Fruit fly (Drosophila melanogaster): Measurements from ENCODE around the gene CG14105.

Gene CG14105

dm6 chr3L:13426573-13426972 lies at the start of gene CG14105:
CG14105 (minus strand) TSS chr3L:13426673.
- no peak for TF ChIP-seq psq (optimal IDR thresholded peaks at IDR 0.05)
- no peak for TF ChIP-seq pan (optimal IDR thresholded peaks at IDR 0.05)
- TF ChIP-seq usp (GFP tag; optimal IDR thresholded peaks at IDR 0.05), result no peak
- TF ChIP-seq EcR (GFP tag; optimal IDR thresholded peaks at IDR 0.05), result no peak
- TF ChIP-seq CG8478 (optimal IDR thresholded peaks at IDR 0.05), result no peak
- no peak for TF ChIP-seq Dll (optimal IDR thresholded peaks at IDR 0.05)

dm6 chr3L:13476070-13476469 lies 49.6 kb upstream of the CG14105 start:
- TF ChIP-seq usp (GFP tag; optimal IDR thresholded peaks at IDR 0.05), result no peak
- no peak for TF ChIP-seq psq (optimal IDR thresholded peaks at IDR 0.05)
- no peak for TF ChIP-seq CG8478 (optimal IDR thresholded peaks at IDR 0.05)
- TF ChIP-seq Dll (optimal IDR thresholded peaks at IDR 0.05), result no peak
- no peak for TF ChIP-seq pan (optimal IDR thresholded peaks at IDR 0.05)
- TF ChIP-seq EcR (GFP tag; optimal IDR thresholded peaks at IDR 0.05), result no peak

dm6 chr3L:13474607-13475006 lies 48.1 kb upstream of the CG14105 start, which contains the start of gene CG10089:
CG10089 (minus strand) TSS chr3L:13474787.
- TF ChIP-seq pan (optimal IDR thresholded peaks at IDR 0.05) (no peak), usp (GFP tag; optimal IDR thresholded peaks at IDR 0.05) (no peak), CG8478 (optimal IDR thresholded peaks at IDR 0.05) (no peak), EcR (GFP tag; optimal IDR thresholded peaks at IDR 0.05) (no peak), psq (optimal IDR thresholded peaks at IDR 0.05) (no peak), Dll (optimal IDR thresholded peaks at IDR 0.05) (no peak)

dm6 chr3L:13457133-13457532 lies 30.7 kb upstream of the CG14105 start, which contains the start of gene CG10116:
CG10116 (minus strand) TSS chr3L:13457238.
- no peak for TF ChIP-seq pan (optimal IDR thresholded peaks at IDR 0.05)
- TF ChIP-seq Dll (optimal IDR thresholded peaks at IDR 0.05), result no peak
- no peak for TF ChIP-seq CG8478 (optimal IDR thresholded peaks at IDR 0.05)
- no peak for TF ChIP-seq psq (optimal IDR thresholded peaks at IDR 0.05)

- TF ChIP-seq usp (GFP tag; optimal IDR thresholded peaks at IDR 0.05) (no peak), psq (optimal IDR thresholded peaks at IDR 0.05) (no peak), pan (optimal IDR thresholded peaks at IDR 0.05) (no peak), Dll (optimal IDR thresholded peaks at IDR 0.05) (no peak), EcR (GFP tag; optimal IDR thresholded peaks at IDR 0.05) (no peak)
These were observed 28.3 kb upstream of the CG14105 start for dm6 chr3L:13454755-13455154.

- no peak for TF ChIP-seq Dll (optimal IDR thresholded peaks at IDR 0.05)
- TF ChIP-seq CG8478 (optimal IDR thresholded peaks at IDR 0.05), result no peak
These were observed 25.8 kb upstream of the CG14105 start for dm6 chr3L:13452281-13452680.

- no peak for TF ChIP-seq usp (GFP tag; optimal IDR thresholded peaks at IDR 0.05)
- no peak for TF ChIP-seq pan (optimal IDR thresholded peaks at IDR 0.05)
- TF ChIP-seq EcR (GFP tag; optimal IDR thresholded peaks at IDR 0.05), result no peak
- TF ChIP-seq psq (optimal IDR thresholded peaks at IDR 0.05), result no peak
- no peak for TF ChIP-seq CG8478 (optimal IDR thresholded peaks at IDR 0.05)
- no peak for TF ChIP-seq Dll (optimal IDR thresholded peaks at IDR 0.05)
These were observed 25.1 kb upstream of the CG14105 start for dm6 chr3L:13451562-13451961.

- no peak for TF ChIP-seq pan (optimal IDR thresholded peaks at IDR 0.05)
- no peak for TF ChIP-seq psq (optimal IDR thresholded peaks at IDR 0.05)
- no peak for TF ChIP-seq CG8478 (optimal IDR thresholded peaks at IDR 0.05)
These were observed 23.8 kb upstream of the CG14105 start, which contains the start of the genes JMJD7 and CG10738 for dm6 chr3L:13450177-13450793. JMJD7 (minus strand) TSS chr3L:13450283. CG10738 (plus strand) TSS chr3L:13450770.

- no peak for TF ChIP-seq Dll (optimal IDR thresholded peaks at IDR 0.05)
- TF ChIP-seq usp (GFP tag; optimal IDR thresholded peaks at IDR 0.05), result no peak
- no peak for TF ChIP-seq EcR (GFP tag; optimal IDR thresholded peaks at IDR 0.05)
- no peak for TF ChIP-seq CG8478 (optimal IDR thresholded peaks at IDR 0.05)
- no peak for TF ChIP-seq pan (optimal IDR thresholded peaks at IDR 0.05)
- no peak for TF ChIP-seq psq (optimal IDR thresholded peaks at IDR 0.05)
These were observed 15.9 kb upstream of the CG14105 start, which contains the start of gene cmb for dm6 chr3L:13442400-13442799. cmb (plus strand) TSS chr3L:13442594.

dm6 chr3L:13440370-13440960 lies 14.0 kb upstream of the CG14105 start, which contains the start of the genes CG10140 and CG14109:
CG10140 (minus strand) TSS chr3L:13440470.
CG14109 (plus strand) TSS chr3L:13440910.
- TF ChIP-seq EcR (GFP tag; optimal IDR thresholded peaks at IDR 0.05), result no peak

dm6 chr3L:13437654-13438053 lies 11.2 kb upstream of the CG14105 start, which contains the start of gene CG10725:
CG10725 (plus strand) TSS chr3L:13437954.
- no peak for TF ChIP-seq CG8478 (optimal IDR thresholded peaks at IDR 0.05)
- no peak for TF ChIP-seq usp (GFP tag; optimal IDR thresholded peaks at IDR 0.05)
- TF ChIP-seq pan (optimal IDR thresholded peaks at IDR 0.05), result no peak
- no peak for TF ChIP-seq psq (optimal IDR thresholded peaks at IDR 0.05)
- TF ChIP-seq EcR (GFP tag; optimal IDR thresholded peaks at IDR 0.05), result no peak
- no peak for TF ChIP-seq Dll (optimal IDR thresholded peaks at IDR 0.05)

dm6 chr3L:13437036-13437435 lies 10.6 kb upstream of the CG14105 start, which contains the start of gene CG10154:
CG10154 (minus strand) TSS chr3L:13437136.
- TF ChIP-seq EcR (GFP tag; optimal IDR thresholded peaks at IDR 0.05) (no peak), psq (optimal IDR thresholded peaks at IDR 0.05) (no peak), CG8478 (optimal IDR thresholded peaks at IDR 0.05) (no peak), Dll (optimal IDR thresholded peaks at IDR 0.05) (no peak), usp (GFP tag; optimal IDR thresholded peaks at IDR 0.05) (no peak), pan (optimal IDR thresholded peaks at IDR 0.05) (no peak)

All from whole organism.